Worm (Caenorhabditis elegans) whole organism, midembryonic: ENCODE measurements around the gene C04G2.5.

Experiments used
- cog-1 ChIP-seq: sonication (generic microtip); optimal IDR thresholded peaks from 2 replicates; lab custom pipeline; 2016; ENCODE audit warnings: missing genetic modification characterization, missing compliant biosample characterization
- flt-1 ChIP-seq: fragments of 200-800 bp; sonication (Bioruptor generic); IDR thresholded peaks from 2 replicates; pipeline ENCODE4 v1.3.6; 2022; ENCODE audit warnings: missing genetic modification characterization, missing compliant biosample characterization
- klf-2 ChIP-seq: fragments of 200-800 bp; sonication (Bioruptor generic); conservative IDR thresholded peaks from 2 replicates; pipeline ENCODE4 v1.3.6; 2022; ENCODE audit warnings: missing genetic modification reagents, missing genetic modification characterization, missing compliant biosample characterization
- med-1 ChIP-seq: sonication (generic microtip); optimal IDR thresholded peaks from 2 replicates; lab custom pipeline; 2017; ENCODE audit warnings: missing genetic modification characterization, mild to moderate bottlenecking, missing compliant biosample characterization, antibody characterized with exemption, missing genetic modification reagents; ENCODE audit not compliant: insufficient read depth
- ref-1 ChIP-seq: fragments of 200-800 bp; sonication (Bioruptor generic); conservative IDR thresholded peaks from 2 replicates; pipeline ENCODE4 v1.3.6; 2022; ENCODE audit warnings: missing genetic modification reagents, missing genetic modification characterization, missing compliant biosample characterization
- tab-1 ChIP-seq: fragments of 200-800 bp; sonication (Bioruptor generic); IDR thresholded peaks from 2 replicates; pipeline ENCODE4 v1.3.6; 2022; ENCODE audit warnings: missing genetic modification characterization, missing compliant biosample characterization
- ztf-23 ChIP-seq: fragments of 200-800 bp; sonication (Bioruptor generic); IDR thresholded peaks from 2 replicates; pipeline ENCODE4 v1.3.6; 2022; ENCODE audit warnings: missing genetic modification reagents, missing genetic modification characterization, missing compliant biosample characterization
- ztf-29 ChIP-seq: fragments of 200-800 bp; sonication (Bioruptor generic); IDR thresholded peaks from 2 replicates; pipeline ENCODE4 v1.3.6; 2022; ENCODE audit warnings: missing genetic modification reagents, missing genetic modification characterization, missing compliant biosample characterization

DNA sequence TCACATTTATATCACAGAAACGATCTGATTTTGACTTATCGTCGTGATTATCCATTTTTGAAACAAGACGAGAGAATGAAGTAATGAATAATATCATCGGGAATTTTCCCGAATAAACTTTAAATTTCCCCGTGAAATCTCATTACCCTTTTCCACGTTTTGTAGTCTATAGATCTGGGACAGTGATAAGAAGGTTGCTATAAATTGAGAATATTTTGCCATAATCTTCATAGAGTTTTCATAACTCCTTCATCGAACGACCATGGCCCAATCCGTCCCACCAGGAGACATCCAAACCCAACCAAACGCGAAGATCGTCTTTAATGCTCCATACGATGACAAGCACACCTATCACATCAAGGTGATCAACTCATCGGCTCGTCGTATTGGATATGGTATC is at the start of gene C04G2.5, which contains the start of gene msp-36:
- TF ChIP-seq tab-1 (no peak), cog-1 (tag; lab: Kevin White, UChicago) (no peak), klf-2 (GFP tag; lab: Robert Waterston, UW) (no peak), flt-1 (GFP tag; lab: Robert Waterston, UW) (no peak), med-1 (GFP tag; lab: Kevin White, UChicago) (no peak), ztf-29 (no peak), ztf-23 (no peak), ref-1 (GFP tag; lab: Robert Waterston, UW) (no peak)
